Fruit fly (Drosophila melanogaster) whole organism, embryonic: Measurements from ENCODE around the gene lama.

Source experiments
- Adf1 ChIP-seq: fragments of 200-800 bp; sonication (Bioruptor generic); IDR thresholded peaks from 2 replicates; pipeline ENCODE4 v1.3.6; 2022; ENCODE audit warnings: missing biosample characterization, missing genetic modification characterization
- Atf3 ChIP-seq: fragments of 200-800 bp; sonication (Bioruptor generic); optimal IDR thresholded peaks from 3 replicates; lab custom pipeline; 2016; ENCODE audit warnings: missing biosample characterization, missing genetic modification characterization
- CG10274 ChIP-seq: fragments of 200-800 bp; sonication (Bioruptor generic); optimal IDR thresholded peaks from 3 replicates; lab custom pipeline; 2017; ENCODE audit warnings: missing biosample characterization, mild to moderate bottlenecking, missing genetic modification characterization
- CG11504 ChIP-seq: fragments of 200-800 bp; sonication (Bioruptor generic); optimal IDR thresholded peaks from 3 replicates; lab custom pipeline; 2019; ENCODE audit warnings: missing biosample characterization, mild to moderate bottlenecking, missing genetic modification characterization, moderate library complexity
- CG13775 ChIP-seq: fragments of 200-800 bp; sonication (Bioruptor generic); optimal IDR thresholded peaks from 3 replicates; lab custom pipeline; 2017; ENCODE audit warnings: missing biosample characterization, mild to moderate bottlenecking, missing genetic modification characterization
- CG14441 ChIP-seq: fragments of 200-800 bp; sonication (Bioruptor generic); IDR thresholded peaks from 2 replicates; pipeline ENCODE4 v1.3.6; 2022; ENCODE audit warnings: missing biosample characterization, missing genetic modification characterization
- CG31224 ChIP-seq: fragments of 200-800 bp; sonication (Bioruptor generic); IDR thresholded peaks from 2 replicates; pipeline ENCODE4 v1.3.6; 2022; ENCODE audit warnings: missing biosample characterization, missing genetic modification characterization
- CG3847 ChIP-seq: fragments of 200-800 bp; sonication (Bioruptor generic); IDR thresholded peaks from 2 replicates; pipeline ENCODE4 v1.3.6; 2022; ENCODE audit warnings: missing biosample characterization, missing genetic modification characterization
- CG5180 ChIP-seq: fragments of 200-800 bp; sonication (Bioruptor generic); optimal IDR thresholded peaks from 3 replicates; lab custom pipeline; 2017; ENCODE audit warnings: missing biosample characterization, missing genetic modification characterization, mild to moderate bottlenecking, moderate library complexity, missing genetic modification reagents
- CG6175 ChIP-seq: fragments of 200-800 bp; sonication (Bioruptor generic); IDR thresholded peaks from 3 replicates; pipeline ENCODE4 v1.3.6; 2022; ENCODE audit warnings: missing biosample characterization, missing genetic modification characterization
- CG8765 ChIP-seq: fragments of 200-800 bp; sonication (Bioruptor generic); IDR thresholded peaks from 2 replicates; pipeline ENCODE4 v1.3.6; 2022; ENCODE audit warnings: missing biosample characterization, missing genetic modification characterization
- CG9609 ChIP-seq: fragments of 200-800 bp; sonication (Bioruptor generic); optimal IDR thresholded peaks from 3 replicates; lab custom pipeline; 2016; ENCODE audit warnings: missing biosample characterization, missing genetic modification characterization
- Dad ChIP-seq: fragments of 200-800 bp; sonication (Bioruptor generic); optimal IDR thresholded peaks from 3 replicates; lab custom pipeline; 2016; ENCODE audit warnings: missing biosample characterization, missing genetic modification characterization
- Dll ChIP-seq: fragments of 200-800 bp; sonication (Bioruptor generic); IDR thresholded peaks from 4 replicates; pipeline ENCODE4 v1.3.6; 2022; ENCODE audit warnings: missing biosample characterization, missing genetic modification characterization; ENCODE audit not compliant: partially characterized antibody
- Doc3 ChIP-seq: fragments of 200-800 bp; sonication (Bioruptor generic); IDR thresholded peaks from 3 replicates; pipeline ENCODE4 v1.3.6; 2022; ENCODE audit warnings: missing biosample characterization, missing genetic modification characterization; ENCODE audit not compliant: partially characterized antibody
- Dp ChIP-seq: fragments of 200-800 bp; sonication (Bioruptor generic); optimal IDR thresholded peaks from 2 replicates; lab custom pipeline; 2018; ENCODE audit warnings: missing biosample characterization, mild to moderate bottlenecking, missing genetic modification characterization, moderate library complexity
- Elba2 ChIP-seq: fragments of 200-800 bp; sonication (Bioruptor generic); optimal IDR thresholded peaks from 3 replicates; lab custom pipeline; 2016; ENCODE audit warnings: missing biosample characterization, missing genetic modification characterization
- HmgD ChIP-seq: fragments of 200-800 bp; sonication (Bioruptor generic); optimal IDR thresholded peaks from 3 replicates; lab custom pipeline; 2016; ENCODE audit warnings: missing biosample characterization, missing genetic modification characterization
- Hmx ChIP-seq: fragments of 200-800 bp; sonication (Bioruptor generic); optimal IDR thresholded peaks from 2 replicates; lab custom pipeline; 2016; ENCODE audit warnings: missing biosample characterization, missing genetic modification characterization
- MBD-R2 ChIP-seq: fragments of 200-800 bp; sonication (Bioruptor generic); IDR thresholded peaks from 2 replicates; pipeline ENCODE4 v1.3.6; 2022; ENCODE audit warnings: missing biosample characterization, missing genetic modification characterization
- Myb ChIP-seq: fragments of 200-800 bp; sonication (Bioruptor generic); optimal IDR thresholded peaks from 2 replicates; lab custom pipeline; 2016; ENCODE audit warnings: missing biosample characterization, missing genetic modification characterization
- NC2α ChIP-seq: fragments of 200-800 bp; sonication (Bioruptor generic); optimal IDR thresholded peaks from 2 replicates; lab custom pipeline; 2016; ENCODE audit warnings: missing biosample characterization, missing genetic modification characterization
- NC2β ChIP-seq: fragments of 200-800 bp; sonication (Bioruptor generic); optimal IDR thresholded peaks from 2 replicates; lab custom pipeline; 2016; ENCODE audit warnings: missing biosample characterization, missing genetic modification characterization
- NK7.1 ChIP-seq: fragments of 200-800 bp; sonication (Bioruptor generic); optimal IDR thresholded peaks from 3 replicates; lab custom pipeline; 2016; ENCODE audit warnings: missing biosample characterization, missing genetic modification characterization
- Nf-YA ChIP-seq: fragments of 200-800 bp; sonication (Bioruptor generic); IDR thresholded peaks from 2 replicates; pipeline ENCODE4 v1.3.6; 2022; ENCODE audit warnings: missing biosample characterization, missing genetic modification characterization
- TFAM ChIP-seq: fragments of 200-800 bp; sonication (Bioruptor generic); optimal IDR thresholded peaks from 2 replicates; lab custom pipeline; 2017; ENCODE audit warnings: missing biosample characterization, missing genetic modification characterization, inconsistent platforms
- Trl ChIP-seq, 3 experiments: fragments of >200 bp in 2 of 3; fragments of 200-800 bp in 1 of 3; sonication (Bioruptor generic) in 1 of 3; optimal IDR thresholded peaks; 2 replicates in 1 of 3; 3 replicates in 2 of 3; lab custom pipeline; 2016 to 2017; ENCODE audit warnings: missing biosample characterization in 1 of 3, missing genetic modification characterization in 1 of 3
- ara ChIP-seq: fragments of 200-800 bp; sonication (Bioruptor generic); IDR thresholded peaks from 2 replicates; pipeline ENCODE4 v1.3.6; 2022; ENCODE audit warnings: missing biosample characterization, missing genetic modification characterization
- ato ChIP-seq: fragments of 200-800 bp; sonication (Bioruptor generic); IDR thresholded peaks from 2 replicates; pipeline ENCODE4 v1.3.6; 2022; ENCODE audit warnings: missing biosample characterization, missing genetic modification characterization; ENCODE audit not compliant: partially characterized antibody
- bbx ChIP-seq: fragments of 200-800 bp; sonication (Bioruptor generic); IDR thresholded peaks from 2 replicates; pipeline ENCODE4 v1.3.6; 2022; ENCODE audit warnings: missing biosample characterization, missing genetic modification characterization; ENCODE audit not compliant: partially characterized antibody
- cad ChIP-seq: fragments of >200 bp; optimal IDR thresholded peaks from 2 replicates; lab custom pipeline; 2017; ENCODE audit warnings: missing biosample characterization, missing genetic modification characterization
- fd64A ChIP-seq: fragments of 200-800 bp; sonication (Bioruptor generic); optimal IDR thresholded peaks from 3 replicates; lab custom pipeline; 2018; ENCODE audit warnings: missing biosample characterization, mild to moderate bottlenecking, missing genetic modification characterization
- ind ChIP-seq: fragments of 200-800 bp; sonication (Bioruptor generic); optimal IDR thresholded peaks from 3 replicates; lab custom pipeline; 2016; ENCODE audit warnings: missing biosample characterization, missing genetic modification characterization
- inv ChIP-seq: fragments of 200-800 bp; sonication (Bioruptor generic); IDR thresholded peaks from 2 replicates; pipeline ENCODE4 v1.3.6; 2022; ENCODE audit warnings: missing biosample characterization, missing genetic modification characterization; ENCODE audit not compliant: partially characterized antibody
- row ChIP-seq: fragments of 200-800 bp; sonication (Bioruptor generic); IDR thresholded peaks from 3 replicates; pipeline ENCODE4 v1.3.6; 2022; ENCODE audit warnings: missing biosample characterization, missing genetic modification characterization
- slbo ChIP-seq: fragments of 200-800 bp; sonication (Bioruptor generic); IDR thresholded peaks from 2 replicates; pipeline ENCODE4 v1.3.6; 2022; ENCODE audit warnings: missing biosample characterization, missing genetic modification characterization
- slp2 ChIP-seq: fragments of 200-800 bp; sonication (Bioruptor generic); optimal IDR thresholded peaks from 2 replicates; lab custom pipeline; 2016; ENCODE audit warnings: missing biosample characterization, missing genetic modification characterization
- stwl ChIP-seq: fragments of 200-800 bp; sonication (Bioruptor generic); optimal IDR thresholded peaks from 3 replicates; lab custom pipeline; 2018; ENCODE audit warnings: missing biosample characterization, mild to moderate bottlenecking, missing genetic modification characterization, moderate library complexity
- trh ChIP-seq: fragments of 200-800 bp; sonication (Bioruptor generic); optimal IDR thresholded peaks from 2 replicates; lab custom pipeline; 2016; ENCODE audit warnings: missing biosample characterization, missing genetic modification characterization
- wor ChIP-seq: fragments of 200-800 bp; sonication (Bioruptor generic); IDR thresholded peaks from 2 replicates; pipeline ENCODE4 v1.3.6; 2022; ENCODE audit warnings: missing biosample characterization, missing genetic modification characterization

Gene lama

dm6 chr3L:5359208-5360003, 3.7 kb upstream of the lama start, which contains the start of gene Klp64D (continued):
- TF ChIP-seq Elba2 (GFP tag; lab: Kevin White, UChicago) (no peak), CG8765 (no peak), NK7.1 (no peak), NC2α (GFP tag; lab: Kevin White, UChicago) (no peak), Adf1 (no peak), Myb (GFP tag; lab: Kevin White, UChicago) (peak; percentile 2), wor (no peak), bbx (GFP tag; lab: Robert Waterston, UW) (no peak), CG5180 (GFP tag; lab: Kevin White, UChicago) (no peak), row (GFP tag; lab: Robert Waterston, UW) (peak; percentile 64), Dad (GFP tag; lab: Kevin White, UChicago) (no peak), CG14441 (GFP tag; lab: Robert Waterston, UW) (0 out of 2 replicates have a peak, but pooled peaks have one; percentile 29), slp2 (no peak), Dll (peak; percentile 55; the same call in 3 of the 4 replicates), CG31224 (GFP tag; lab: Robert Waterston, UW) (0 out of 2 replicates have a peak, but pooled peaks have one; percentile 14), stwl (tag; lab: Kevin White, UChicago) (peak; percentile 57), Hmx (GFP tag; lab: Kevin White, UChicago) (no peak), CG10274 (GFP tag; lab: Kevin White, UChicago) (no peak), Dp (peak; percentile 12), ato (no peak), slbo (GFP tag; lab: Robert Waterston, UW) (peak; percentile 11; the same call in 1 of the 2 replicates), fd64A (GFP tag; lab: Kevin White, UChicago) (no peak), CG6175 (no peak), NC2β (no peak), MBD-R2 (GFP tag; lab: Robert Waterston, UW) (peak; percentile 53), ind (GFP tag; lab: Kevin White, UChicago) (peak; percentile 14), Doc3 (0 out of 3 replicates have a peak, but pooled peaks have one; percentile 30), trh (no peak), ara (no peak), CG11504 (tag; lab: Kevin White, UChicago) (peak; percentile 32), Trl (optimal IDR thresholded peaks at IDR 0.05; lab: Kevin White, UChicago) (no peak), Trl (GFP tag; optimal IDR thresholded peaks at IDR 0.05; lab: Kevin White, UChicago) (no peak), inv (GFP tag; lab: Robert Waterston, UW) (no peak), HmgD (GFP tag; lab: Kevin White, UChicago) (no peak), Atf3 (GFP tag; lab: Kevin White, UChicago) (no peak), CG3847 (GFP tag; lab: Robert Waterston, UW) (peak; percentile 59), CG9609 (no peak), cad (GFP tag; lab: Kevin White, UChicago) (no peak), TFAM (no peak), Nf-YA (no peak), CG13775 (GFP tag; lab: Kevin White, UChicago) (peak; percentile 12)
